Worm (Caenorhabditis elegans) whole organism, L4/young adult: Measurements from ENCODE around the gene mrpl-2.

Source experiments
- W03F9.2 ChIP-seq: fragments of 150-350 bp; optimal IDR thresholded peaks from 2 replicates; lab custom pipeline; 2014; ENCODE audit warnings: missing biosample characterization, missing genetic modification characterization
- dao-5 ChIP-seq: sonication (generic microtip); optimal IDR thresholded peaks from 2 replicates; lab custom pipeline; 2016; ENCODE audit warnings: missing genotype, missing genetic modification characterization, moderate library complexity, missing compliant biosample characterization
- him-1 ChIP-seq: sonication (generic microtip); optimal IDR thresholded peaks from 2 replicates; lab custom pipeline; 2016; ENCODE audit warnings: missing genotype, missing genetic modification reagents, missing genetic modification characterization, missing compliant biosample characterization

Gene mrpl-2

ce11 chrIV:801162-801561 lies 28.1 kb downstream of the mrpl-2 start:
- TF ChIP-seq W03F9.2 (no peak), dao-5 (no peak), him-1 (tag; lab: Kevin White, UChicago) (no peak)

ce11 chrIV:804802-805201 lies 31.8 kb downstream of the mrpl-2 start, which contains the start of gene Y55F3BL.4:
Y55F3BL.4 (plus strand) TSS chrIV:805102.
- TF ChIP-seq him-1 (tag; lab: Kevin White, UChicago) (no peak), dao-5 (no peak), W03F9.2 (no peak)

DNA sequence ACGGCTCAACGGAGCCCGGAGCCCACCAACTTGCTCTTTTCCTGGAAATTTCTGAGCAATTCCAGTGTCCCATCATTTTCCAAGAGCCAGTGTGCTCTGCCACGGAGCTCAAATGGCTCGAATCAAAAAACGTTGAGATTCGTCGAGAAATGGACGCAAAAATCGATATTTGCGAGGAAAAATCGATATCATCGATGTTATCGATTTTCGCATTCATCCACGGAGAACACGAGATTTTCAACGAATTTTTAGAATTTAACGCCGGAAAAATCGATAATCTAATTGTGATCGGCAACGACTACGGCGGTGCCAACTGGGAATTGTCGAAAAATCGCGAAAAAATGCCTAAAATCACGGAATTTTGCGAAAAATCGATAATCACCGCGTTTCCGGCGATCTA lies 32.7 kb downstream of the mrpl-2 start:
- TF ChIP-seq W03F9.2, result no peak
- TF ChIP-seq dao-5, result no peak

DNA sequence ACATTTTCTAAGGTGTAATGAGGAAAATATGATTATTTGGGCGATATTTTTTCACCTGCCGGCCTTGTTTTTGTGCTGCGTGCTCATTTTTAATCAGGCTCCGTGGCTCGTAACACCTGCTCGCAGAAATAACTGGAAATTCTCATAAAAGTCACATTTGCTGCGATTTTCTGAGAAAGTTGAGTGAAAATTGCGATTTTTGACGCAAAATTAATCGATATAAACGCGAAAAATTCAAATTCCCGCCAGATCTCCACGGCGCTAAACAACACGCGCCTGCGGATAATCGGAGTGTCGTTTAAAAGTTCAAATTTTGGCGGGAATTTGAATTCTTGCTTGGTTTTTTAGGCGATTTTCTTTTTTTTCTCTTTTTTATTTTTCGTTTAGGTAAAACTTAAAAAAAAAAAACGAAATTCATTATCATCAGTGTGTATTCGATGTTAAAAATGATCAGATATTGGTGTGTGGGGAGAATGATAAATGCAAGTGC lies 34.0 kb downstream of the mrpl-2 start, which contains the start of gene Y55F3BL.6:
Y55F3BL.6 (minus strand) TSS at position 51 of the 490 bp plus-strand sequence.
- TF ChIP-seq W03F9.2 (no peak), dao-5 (no peak), him-1 (tag; lab: Kevin White, UChicago) (no peak)

- TF ChIP-seq dao-5 (no peak), W03F9.2 (no peak), him-1 (tag; lab: Kevin White, UChicago) (no peak)
Observed at ce11 chrIV:817879-818278, 44.8 kb downstream of the mrpl-2 start.

DNA sequence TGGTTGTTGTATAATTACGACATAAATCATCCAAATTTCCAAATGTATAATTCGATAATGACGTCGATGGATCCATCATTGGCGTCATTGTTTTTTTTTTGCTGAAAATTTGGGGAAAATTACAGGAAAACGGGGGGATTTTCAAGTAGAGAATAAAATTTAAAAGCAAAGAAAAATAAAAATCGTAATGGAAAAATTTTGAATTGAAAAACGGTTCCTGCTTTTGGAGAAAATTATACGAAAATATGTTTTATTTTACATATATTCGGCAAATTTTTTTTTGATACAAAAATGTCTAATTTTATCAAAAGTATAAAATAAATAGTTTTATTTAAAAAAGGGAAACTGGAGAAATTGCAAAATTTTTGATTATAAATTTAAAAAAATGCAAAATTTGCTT lies 51.8 kb downstream of the mrpl-2 start, which contains the start of gene zipt-15:
zipt-15 (minus strand) TSS at position 101 of the 400 bp plus-strand sequence.
- TF ChIP-seq W03F9.2, result no peak
- TF ChIP-seq dao-5, result no peak
- TF ChIP-seq him-1 (tag; lab: Kevin White, UChicago), result no peak

DNA sequence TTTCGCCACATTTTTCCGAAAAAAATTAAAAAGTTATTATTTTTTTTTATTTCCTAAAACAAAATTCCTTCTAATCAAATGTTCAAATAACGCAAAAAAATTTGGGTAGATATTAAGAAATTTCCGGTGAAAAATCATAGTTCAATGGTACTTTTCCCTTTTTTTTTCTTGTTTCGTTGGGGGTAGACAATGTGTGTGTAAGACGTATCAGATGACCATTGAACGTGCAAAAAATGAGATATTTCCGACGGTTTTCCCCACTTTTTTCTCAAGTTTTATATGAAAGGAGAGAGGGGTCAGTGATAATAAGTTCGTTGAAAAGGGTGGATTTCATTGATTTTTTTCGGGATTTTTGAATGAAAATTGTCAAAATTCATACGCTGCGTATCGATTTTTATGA lies 53.1 kb downstream of the mrpl-2 start:
- TF ChIP-seq W03F9.2, result no peak
- no peak for TF ChIP-seq him-1 (tag; lab: Kevin White, UChicago)
- no peak for TF ChIP-seq dao-5
